Fruit fly (Drosophila melanogaster) whole organism, embryonic: ENCODE measurements around the gene dhd.

ENCODE experiments used
- BEAF-32 ChIP-seq: fragments of 200-800 bp; sonication (Bioruptor generic); optimal IDR thresholded peaks from 3 replicates; lab custom pipeline; 2017; ENCODE audit warnings: missing biosample characterization, missing genetic modification characterization, mild to moderate bottlenecking, moderate library complexity, missing genetic modification reagents
- Bgb ChIP-seq: fragments of 200-800 bp; sonication (Bioruptor generic); IDR thresholded peaks from 2 replicates; pipeline ENCODE4 v1.3.6; 2022; ENCODE audit warnings: missing biosample characterization, missing genetic modification characterization; ENCODE audit not compliant: partially characterized antibody
- CG10979 ChIP-seq: fragments of 200-800 bp; sonication (Bioruptor generic); optimal IDR thresholded peaks from 2 replicates; lab custom pipeline; 2018; ENCODE audit warnings: missing biosample characterization, mild to moderate bottlenecking, missing genetic modification characterization, moderate library complexity
- CG12942 ChIP-seq: fragments of 200-800 bp; sonication (Bioruptor generic); optimal IDR thresholded peaks from 3 replicates; lab custom pipeline; 2016; ENCODE audit warnings: missing biosample characterization, missing genetic modification characterization
- CG13123 ChIP-seq: fragments of 200-800 bp; sonication (Bioruptor generic); optimal IDR thresholded peaks from 2 replicates; lab custom pipeline; 2016; ENCODE audit warnings: missing biosample characterization, missing genetic modification characterization
- CG15269 ChIP-seq: fragments of 200-800 bp; sonication (Bioruptor generic); optimal IDR thresholded peaks from 2 replicates; lab custom pipeline; 2018; ENCODE audit warnings: missing biosample characterization, mild to moderate bottlenecking, missing genetic modification characterization, moderate library complexity
- CG1529 ChIP-seq: fragments of 200-800 bp; sonication (Bioruptor generic); optimal IDR thresholded peaks from 3 replicates; lab custom pipeline; 2018; ENCODE audit warnings: missing biosample characterization, missing genetic modification characterization
- CG17186 ChIP-seq: fragments of 200-800 bp; sonication (Bioruptor generic); optimal IDR thresholded peaks from 3 replicates; lab custom pipeline; 2017; ENCODE audit warnings: missing biosample characterization, missing genetic modification reagents, missing genetic modification characterization
- CG1792 ChIP-seq: fragments of 200-800 bp; sonication (Bioruptor generic); optimal IDR thresholded peaks from 2 replicates; lab custom pipeline; 2016; ENCODE audit warnings: missing biosample characterization, missing genetic modification characterization
- CG2199 ChIP-seq: fragments of 200-800 bp; sonication (Bioruptor generic); IDR thresholded peaks from 3 replicates; pipeline ENCODE4 v1.3.6; 2022; ENCODE audit warnings: missing biosample characterization, missing genetic modification characterization
- CG2712 ChIP-seq: fragments of 200-800 bp; optimal IDR thresholded peaks from 3 replicates; lab custom pipeline; 2019; ENCODE audit warnings: missing biosample characterization, mild to moderate bottlenecking, missing genetic modification characterization, moderate library complexity
- CG32767 ChIP-seq: fragments of 200-800 bp; sonication (Bioruptor generic); IDR thresholded peaks from 2 replicates; pipeline ENCODE4 v1.3.6; 2022; ENCODE audit warnings: missing biosample characterization, missing genetic modification characterization
- CG4424 ChIP-seq: fragments of 200-800 bp; sonication (Bioruptor generic); optimal IDR thresholded peaks from 3 replicates; lab custom pipeline; 2016; ENCODE audit warnings: missing biosample characterization, missing genetic modification characterization
- CG6654 ChIP-seq: fragments of 200-800 bp; sonication (Bioruptor generic); optimal IDR thresholded peaks from 2 replicates; lab custom pipeline; 2017; ENCODE audit warnings: missing biosample characterization, mild to moderate bottlenecking, missing genetic modification characterization
- CG6791 ChIP-seq: fragments of 200-800 bp; sonication (Bioruptor generic); IDR thresholded peaks from 3 replicates; pipeline ENCODE4 v1.3.6; 2022; ENCODE audit warnings: missing biosample characterization, missing genetic modification characterization; ENCODE audit not compliant: partially characterized antibody
- CG7963 ChIP-seq: fragments of 200-800 bp; sonication (Bioruptor generic); IDR thresholded peaks from 3 replicates; pipeline ENCODE4 v1.3.6; 2022; ENCODE audit warnings: missing biosample characterization, missing genetic modification characterization; ENCODE audit not compliant: partially characterized antibody
- CG8290 ChIP-seq, 3 experiments: fragments of 200-800 bp; sonication (Bioruptor generic); optimal IDR thresholded peaks; 2 replicates each; lab custom pipeline; 2016 to 2019; ENCODE audit warnings: missing biosample characterization in 3 of 3, missing genetic modification characterization in 3 of 3, mild to moderate bottlenecking in 2 of 3, moderate library complexity in 1 of 3
- CG9215 ChIP-seq: fragments of 200-800 bp; sonication (Bioruptor generic); IDR thresholded peaks from 2 replicates; pipeline ENCODE4 v1.3.6; 2022; ENCODE audit warnings: missing biosample characterization, missing genetic modification characterization
- CG9437 ChIP-seq: fragments of 200-800 bp; sonication (Bioruptor generic); optimal IDR thresholded peaks from 2 replicates; lab custom pipeline; 2018; ENCODE audit warnings: missing biosample characterization, mild to moderate bottlenecking, missing genetic modification characterization
- Dbx ChIP-seq: fragments of 200-800 bp; sonication (Bioruptor generic); IDR thresholded peaks from 3 replicates; pipeline ENCODE4 v1.3.6; 2022; ENCODE audit warnings: missing biosample characterization, missing genetic modification characterization
- Doc3 ChIP-seq: fragments of 200-800 bp; sonication (Bioruptor generic); IDR thresholded peaks from 3 replicates; pipeline ENCODE4 v1.3.6; 2022; ENCODE audit warnings: missing biosample characterization, missing genetic modification characterization; ENCODE audit not compliant: partially characterized antibody
- Fer1 ChIP-seq: fragments of 200-800 bp; sonication (Bioruptor generic); optimal IDR thresholded peaks from 2 replicates; lab custom pipeline; 2017; ENCODE audit warnings: missing biosample characterization, mild to moderate bottlenecking, missing genetic modification characterization
- HLHmδ ChIP-seq: fragments of 200-800 bp; sonication (Bioruptor generic); optimal IDR thresholded peaks from 2 replicates; lab custom pipeline; 2018; ENCODE audit warnings: missing biosample characterization, mild to moderate bottlenecking, missing genetic modification characterization, moderate library complexity
- Hr39 ChIP-seq: fragments of >200 bp; optimal IDR thresholded peaks from 2 replicates; lab custom pipeline; 2017
- Opbp ChIP-seq: fragments of 200-800 bp; sonication (Bioruptor generic); IDR thresholded peaks from 3 replicates; pipeline ENCODE4 v1.3.6; 2022; ENCODE audit warnings: missing biosample characterization, missing genetic modification characterization; ENCODE audit not compliant: partially characterized antibody
- Side ChIP-seq: fragments of 200-800 bp; sonication (Bioruptor generic); optimal IDR thresholded peaks from 2 replicates; lab custom pipeline; 2016; ENCODE audit warnings: missing biosample characterization, missing genetic modification characterization
- br ChIP-seq: fragments of >200 bp; optimal IDR thresholded peaks from 2 replicates; lab custom pipeline; 2017
- bsh ChIP-seq, 2 experiments: fragments of 200-800 bp; sonication (Bioruptor generic); optimal IDR thresholded peaks; 2 replicates each; lab custom pipeline; 2017 to 2018; ENCODE audit warnings: mild to moderate bottlenecking in 2 of 2, missing biosample characterization in 2 of 2, missing genetic modification characterization in 2 of 2, moderate library complexity in 1 of 2
- chif ChIP-seq, 2 experiments: fragments of 200-800 bp; sonication (Bioruptor generic); optimal IDR thresholded peaks; 3 replicates each; lab custom pipeline; 2016; ENCODE audit warnings: missing biosample characterization in 2 of 2, missing genetic modification characterization in 2 of 2
- en ChIP-seq: fragments of 200-800 bp; sonication (Bioruptor generic); optimal IDR thresholded peaks from 2 replicates; lab custom pipeline; 2016; ENCODE audit warnings: missing biosample characterization, missing genetic modification characterization
- lbe ChIP-seq: fragments of 200-800 bp; sonication (Bioruptor generic); optimal IDR thresholded peaks from 2 replicates; lab custom pipeline; 2016; ENCODE audit warnings: missing biosample characterization, mild to moderate bottlenecking, missing genetic modification characterization
- nmo ChIP-seq: fragments of 200-800 bp; sonication (Bioruptor generic); optimal IDR thresholded peaks from 2 replicates; lab custom pipeline; 2018; ENCODE audit warnings: missing biosample characterization, mild to moderate bottlenecking, missing genetic modification characterization, moderate library complexity
- nom ChIP-seq: fragments of 200-800 bp; sonication (Bioruptor generic); optimal IDR thresholded peaks from 2 replicates; lab custom pipeline; 2017; ENCODE audit warnings: missing biosample characterization, missing genetic modification characterization, mild to moderate bottlenecking, moderate library complexity, missing genetic modification reagents
- row ChIP-seq: fragments of 200-800 bp; sonication (Bioruptor generic); IDR thresholded peaks from 3 replicates; pipeline ENCODE4 v1.3.6; 2022; ENCODE audit warnings: missing biosample characterization, missing genetic modification characterization
- sens ChIP-seq: fragments of 200-800 bp; sonication (Bioruptor generic); peaks from one replicate; lab custom pipeline; 2016; ENCODE audit warnings: missing biosample characterization, missing genetic modification characterization
- sens-2 ChIP-seq: fragments of 200-800 bp; sonication (Bioruptor generic); IDR thresholded peaks from 2 replicates; pipeline ENCODE4 v1.3.6; 2022; ENCODE audit warnings: missing biosample characterization, missing genetic modification characterization
- stwl ChIP-seq: fragments of 200-800 bp; sonication (Bioruptor generic); optimal IDR thresholded peaks from 3 replicates; lab custom pipeline; 2018; ENCODE audit warnings: missing biosample characterization, mild to moderate bottlenecking, missing genetic modification characterization, moderate library complexity
- tio ChIP-seq: fragments of 200-800 bp; sonication (Bioruptor generic); optimal IDR thresholded peaks from 2 replicates; lab custom pipeline; 2017; ENCODE audit warnings: missing biosample characterization, missing genetic modification characterization, inconsistent platforms
- trem ChIP-seq: fragments of 200-800 bp; optimal IDR thresholded peaks from 3 replicates; lab custom pipeline; 2019; ENCODE audit warnings: missing biosample characterization, mild to moderate bottlenecking, missing genetic modification characterization, moderate library complexity
- ttk ChIP-seq: fragments of 200-800 bp; sonication (Bioruptor generic); IDR thresholded peaks from 2 replicates; pipeline ENCODE4 v2.1.2; 2022; ENCODE audit warnings: missing biosample characterization, missing genetic modification characterization

dhd gene

DNA sequence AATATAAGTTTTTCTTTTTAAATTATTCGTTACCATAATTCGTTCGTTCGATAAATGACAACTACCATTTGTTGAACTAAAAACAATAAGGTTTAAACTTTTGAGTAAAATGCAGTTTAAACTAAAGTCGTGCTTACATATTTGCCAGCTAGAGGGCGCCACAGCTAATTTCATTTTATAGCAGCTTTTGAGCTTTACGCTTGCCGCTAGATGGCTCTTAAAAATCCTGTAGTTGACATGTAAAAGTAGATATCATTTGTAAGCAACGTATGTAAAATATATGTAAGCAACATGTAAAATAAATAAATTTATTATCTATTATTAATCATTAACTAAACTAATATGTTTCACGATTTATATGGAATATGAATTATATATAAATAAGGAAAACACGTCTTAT, 22.3 kb upstream of the dhd start (continued):
- TF ChIP-seq tio (GFP tag; lab: Kevin White, UChicago) = no peak
- TF ChIP-seq lbe (GFP tag; lab: Kevin White, UChicago) = no peak
- TF ChIP-seq CG2712 (tag; lab: Kevin White, UChicago) = peak; percentile 2
- no peak for TF ChIP-seq nmo
- no peak for TF ChIP-seq CG1529 (GFP tag; lab: Kevin White, UChicago)
- TF ChIP-seq en = no peak
- TF ChIP-seq CG12942 (GFP tag; lab: Kevin White, UChicago) = no peak
- TF ChIP-seq CG2199 (GFP tag; lab: Robert Waterston, UW) = no peak
- peak; percentile 68 for TF ChIP-seq Bgb (GFP tag; lab: Robert Waterston, UW)
- no peak for TF ChIP-seq chif (GFP tag; optimal IDR thresholded peaks at IDR 0.05; lab: Kevin White, UChicago)
- TF ChIP-seq CG17186 (GFP tag; lab: Kevin White, UChicago) = no peak
- TF ChIP-seq CG6791 = peak; percentile 14; the same call in 1 of the 3 replicates
- no peak for TF ChIP-seq CG8290 (GFP tag; optimal IDR thresholded peaks at IDR 0.05; lab: Kevin White, UChicago)
- no peak for TF ChIP-seq CG8290 (tag; optimal IDR thresholded peaks at IDR 0.05; lab: Kevin White, UChicago)
- no peak for TF ChIP-seq BEAF-32 (GFP tag; lab: Kevin White, UChicago)
- TF ChIP-seq CG32767 (GFP tag; lab: Robert Waterston, UW) = no peak
- no peak for TF ChIP-seq Doc3 (GFP tag; lab: Robert Waterston, UW)

DNA sequence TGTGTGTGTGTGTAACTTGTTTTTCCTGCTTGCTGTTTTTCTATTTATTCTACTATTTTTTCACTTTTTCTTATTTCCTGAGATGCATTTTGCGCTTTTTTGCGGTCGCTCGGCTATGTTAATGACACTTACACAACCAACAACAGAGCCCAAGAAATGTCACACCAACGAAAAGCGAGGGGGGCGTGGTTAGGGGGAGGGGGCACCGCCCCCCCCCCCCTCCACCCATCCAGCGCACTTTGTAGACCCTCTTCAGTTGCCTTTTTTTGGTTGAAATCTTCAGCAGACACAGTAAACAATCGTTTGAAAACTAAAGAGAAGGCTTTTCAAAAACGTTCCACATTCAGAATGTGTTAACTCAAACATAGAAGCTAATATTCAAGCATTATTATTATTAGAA, 18.8 kb upstream of the dhd start:
- TF ChIP-seq Hr39 (lab: Kevin White, UChicago) = peak; percentile 85
- TF ChIP-seq CG6654 (GFP tag; lab: Kevin White, UChicago) = no peak

DNA sequence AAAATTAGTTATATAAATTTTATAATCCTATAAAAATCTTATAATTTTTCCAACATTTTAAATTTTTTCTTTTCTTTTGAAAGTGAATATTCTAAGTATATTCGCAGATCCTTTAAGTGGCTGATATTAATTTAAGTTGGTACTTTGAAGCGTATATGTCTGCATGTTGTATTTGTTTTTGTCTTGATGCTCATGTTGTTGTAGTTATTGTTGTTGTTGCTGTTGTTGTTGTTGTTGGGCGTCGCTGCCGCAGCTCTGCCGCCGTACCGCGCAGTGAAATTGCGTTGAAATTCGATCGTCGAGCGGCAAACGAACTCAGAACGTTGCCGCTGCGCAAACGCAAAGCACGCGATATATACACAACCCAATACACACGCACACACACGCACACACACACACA, 16.2 kb upstream of the dhd start, which contains the start of gene CG42749:
CG42749 (plus strand) TSS at position 301 of the 400 bp plus-strand sequence.
- no peak for TF ChIP-seq HLHmδ (GFP tag; lab: Kevin White, UChicago)
- TF ChIP-seq br (lab: Kevin White, UChicago) = no peak
- no peak for TF ChIP-seq Fer1 (GFP tag; lab: Kevin White, UChicago)
- TF ChIP-seq CG10979 (tag; lab: Kevin White, UChicago) = no peak
- TF ChIP-seq ttk (GFP tag; lab: Robert Waterston, UW) = no peak

DNA sequence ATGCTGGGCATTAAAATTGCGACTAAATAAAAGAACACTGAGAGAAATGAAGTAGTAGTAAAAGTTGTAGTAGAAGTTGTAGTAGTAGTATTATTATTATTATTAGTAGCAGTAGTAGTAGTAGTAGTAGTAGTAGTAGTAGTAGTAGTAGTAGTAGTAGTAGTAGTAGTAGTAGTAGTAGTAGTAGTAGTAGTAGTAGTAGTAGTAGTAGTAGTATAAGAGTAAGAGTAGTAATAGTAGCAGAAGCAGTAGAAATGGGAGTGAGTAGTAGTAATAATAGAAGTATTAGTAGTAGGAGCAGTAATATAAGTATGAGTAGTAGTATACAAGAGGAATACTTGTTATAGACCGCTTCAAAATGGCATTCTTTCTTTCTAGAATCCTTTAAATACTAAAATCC, 12.0 kb upstream of the dhd start:
- TF ChIP-seq Opbp (GFP tag; lab: Robert Waterston, UW) (no peak), CG1792 (GFP tag; lab: Kevin White, UChicago) (no peak), Side (GFP tag; lab: Kevin White, UChicago) (no peak), CG4424 (peak; percentile 95), trem (tag; lab: Kevin White, UChicago) (no peak)

DNA sequence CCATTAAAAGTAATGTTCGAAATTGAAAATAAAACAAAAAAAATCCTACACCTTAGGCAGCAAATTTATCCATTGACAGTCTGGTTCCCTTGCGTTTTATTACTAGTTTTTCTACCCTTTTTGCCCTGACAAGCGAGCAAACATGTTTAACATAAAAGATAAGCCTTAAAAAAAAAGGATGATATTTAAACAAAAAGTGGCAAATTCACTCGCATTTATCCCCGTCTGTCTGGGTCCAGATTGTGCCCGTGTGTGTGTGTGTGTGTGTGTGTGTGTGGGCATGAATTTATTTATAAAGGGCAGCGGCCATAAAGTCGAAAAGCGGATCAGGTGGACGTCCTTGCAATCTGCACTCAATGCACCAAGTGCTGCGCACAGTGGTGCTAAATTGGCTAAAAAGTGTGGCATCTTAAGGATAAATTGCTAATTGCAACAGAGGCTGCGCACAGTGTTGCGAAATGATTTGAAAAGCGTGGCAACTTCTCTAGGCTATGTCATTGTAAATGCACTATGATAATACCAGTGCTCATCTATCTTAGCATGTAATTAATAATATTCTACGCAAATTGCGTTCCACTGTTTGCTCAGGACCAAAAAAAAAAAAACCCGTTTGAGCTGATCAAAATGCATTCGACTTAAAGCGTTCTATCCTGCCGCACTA, 11.2 kb upstream of the dhd start:
- no peak for TF ChIP-seq Fer1 (GFP tag; lab: Kevin White, UChicago)
- TF ChIP-seq nom (GFP tag; lab: Kevin White, UChicago) = peak; percentile 60
- TF ChIP-seq sens (GFP tag; lab: Kevin White, UChicago) = peak; percentile 35
- no peak for TF ChIP-seq CG13123
- TF ChIP-seq bsh (GFP tag; optimal IDR thresholded peaks at IDR 0.05; lab: Kevin White, UChicago) = peak in 1 of 2 experiments; percentile 26
- TF ChIP-seq row (GFP tag; lab: Robert Waterston, UW) = no peak
- no peak for TF ChIP-seq CG15269 (tag; lab: Kevin White, UChicago)
- TF ChIP-seq stwl = peak; percentile 9
- TF ChIP-seq sens-2 (GFP tag; lab: Robert Waterston, UW) = no peak
- 0 out of 3 replicates have a peak, but pooled peaks have one; percentile 23 for TF ChIP-seq CG7963 (GFP tag; lab: Robert Waterston, UW)
- TF ChIP-seq CG9215 (GFP tag; lab: Robert Waterston, UW) = no peak
- TF ChIP-seq CG9437 = no peak
- no peak for TF ChIP-seq Dbx
